Worm (Caenorhabditis elegans): Measurements from ENCODE around the gene dpy-18.
A peak's percentile ranks its signal among the peaks of the same experiment; 100 is the strongest.

Gene dpy-18

DNA sequence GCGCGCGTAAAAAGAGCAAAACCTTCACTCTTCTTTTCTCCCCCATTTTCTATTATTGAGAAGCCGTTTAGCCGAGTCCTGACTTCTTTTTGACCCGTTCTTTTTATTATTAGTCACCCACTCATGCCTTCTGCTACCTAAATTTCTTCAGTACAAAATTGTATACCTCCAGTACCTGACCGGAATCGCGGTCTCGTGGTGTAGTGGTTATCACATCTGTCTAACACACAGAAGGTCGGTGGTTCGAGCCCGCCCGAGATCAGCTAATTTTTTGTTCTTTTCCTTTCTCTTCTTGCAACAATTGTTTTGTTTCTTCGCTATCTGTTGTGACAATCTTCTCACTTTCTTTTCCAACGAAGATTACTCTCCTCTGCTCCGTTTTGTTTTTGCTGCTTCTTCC, 24.9 kb downstream of the dpy-18 start:
- TF ChIP-seq ref-1 (GFP tag; conservative IDR thresholded peaks at IDR 0.05) = 0 out of 2 replicates have a peak, but pooled peaks have one; percentile 23
- peak; percentile 83 for TF ChIP-seq flt-1 (GFP tag; IDR thresholded peaks at IDR 0.05)
- no peak for TF ChIP-seq cog-1 (tag; optimal IDR thresholded peaks at IDR 0.05)
- TF ChIP-seq tab-1 (GFP tag; IDR thresholded peaks at IDR 0.05) = peak; percentile 81; the same call in 1 of the 2 replicates
- TF ChIP-seq ztf-23 (GFP tag; IDR thresholded peaks at IDR 0.05) = 0 out of 2 replicates have a peak, but pooled peaks have one; percentile 37

DNA sequence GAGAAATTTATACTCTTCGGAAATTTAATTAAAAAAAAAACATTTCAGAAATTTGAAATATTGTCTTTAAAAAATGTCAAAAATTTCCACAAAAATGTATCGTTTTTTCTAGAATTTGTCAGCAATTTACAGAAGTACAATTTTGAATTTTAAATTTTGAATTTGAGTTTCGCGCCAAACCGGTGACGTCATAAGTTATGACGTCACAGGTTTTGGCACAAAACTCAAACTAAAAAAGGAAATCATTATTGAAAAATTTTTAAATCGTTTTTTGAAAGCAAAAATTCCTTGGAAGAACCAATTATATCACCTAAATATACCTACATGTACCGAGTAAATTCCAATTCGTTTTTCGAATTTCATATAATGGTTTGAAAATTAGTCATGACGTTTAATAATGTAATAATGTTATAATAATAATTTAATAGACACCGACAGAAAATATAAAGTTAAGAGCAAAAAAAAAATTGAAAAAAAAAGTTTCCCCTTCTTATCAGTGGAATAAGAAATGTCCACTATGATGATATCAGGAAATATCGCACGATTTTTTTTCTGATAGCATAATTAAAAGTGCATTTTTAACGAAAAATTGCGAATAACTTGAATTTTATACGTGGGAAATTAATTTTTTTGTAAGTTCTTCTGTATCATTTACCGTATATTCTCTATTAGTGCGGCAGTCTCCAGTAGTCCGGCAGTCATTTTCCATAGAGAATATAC, 27.5 kb downstream of the dpy-18 start:
- TF ChIP-seq ztf-29 (GFP tag; IDR thresholded peaks at IDR 0.05) = no peak
- no peak for TF ChIP-seq med-1 (GFP tag; optimal IDR thresholded peaks at IDR 0.05; ENCODE audit: insufficient read depth)
- no peak for TF ChIP-seq ref-1 (GFP tag; conservative IDR thresholded peaks at IDR 0.05)
- no peak for TF ChIP-seq klf-2 (GFP tag; conservative IDR thresholded peaks at IDR 0.05)
- TF ChIP-seq ztf-23 (GFP tag; IDR thresholded peaks at IDR 0.05) = no peak
- no peak for TF ChIP-seq flt-1 (GFP tag; IDR thresholded peaks at IDR 0.05)
- TF ChIP-seq T22C8.4 (GFP tag; IDR thresholded peaks at IDR 0.05) = no peak
- TF ChIP-seq cog-1 (tag; optimal IDR thresholded peaks at IDR 0.05) = no peak
- no peak for TF ChIP-seq tab-1 (GFP tag; IDR thresholded peaks at IDR 0.05)

DNA sequence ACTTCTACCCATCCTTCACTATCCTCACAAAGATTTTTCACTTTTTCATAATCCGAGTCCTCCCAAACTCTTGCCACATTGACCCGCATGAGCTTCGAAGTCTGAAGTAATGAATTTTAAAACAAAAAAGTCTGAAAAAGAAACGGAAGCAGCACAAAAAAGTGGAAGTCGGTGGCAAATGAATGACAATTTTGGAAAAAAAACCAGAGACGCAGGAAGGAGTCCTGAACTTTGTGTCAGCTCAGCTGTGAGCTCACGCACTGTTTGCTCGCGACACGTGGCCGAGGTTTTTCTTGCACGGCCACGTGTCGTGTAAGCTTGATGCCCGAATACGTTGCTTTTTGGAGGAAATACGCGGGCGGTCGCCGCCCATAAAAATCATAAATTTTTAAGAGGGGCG, 31.4 kb downstream of the dpy-18 start, which contains the start of gene T28D6.7:
Gene T28D6.7, minus strand, starts transcription at position 101 of the 400 bp plus-strand sequence.
- TF ChIP-seq tab-1 (GFP tag; IDR thresholded peaks at IDR 0.05) (no peak), ref-1 (GFP tag; conservative IDR thresholded peaks at IDR 0.05) (no peak), cog-1 (tag; optimal IDR thresholded peaks at IDR 0.05) (no peak), klf-2 (GFP tag; conservative IDR thresholded peaks at IDR 0.05) (no peak), ztf-23 (GFP tag; IDR thresholded peaks at IDR 0.05) (no peak), med-1 (GFP tag; optimal IDR thresholded peaks at IDR 0.05; ENCODE audit: insufficient read depth) (no peak), T22C8.4 (GFP tag; IDR thresholded peaks at IDR 0.05) (no peak), flt-1 (GFP tag; IDR thresholded peaks at IDR 0.05) (no peak), ztf-29 (GFP tag; IDR thresholded peaks at IDR 0.05) (no peak)

DNA sequence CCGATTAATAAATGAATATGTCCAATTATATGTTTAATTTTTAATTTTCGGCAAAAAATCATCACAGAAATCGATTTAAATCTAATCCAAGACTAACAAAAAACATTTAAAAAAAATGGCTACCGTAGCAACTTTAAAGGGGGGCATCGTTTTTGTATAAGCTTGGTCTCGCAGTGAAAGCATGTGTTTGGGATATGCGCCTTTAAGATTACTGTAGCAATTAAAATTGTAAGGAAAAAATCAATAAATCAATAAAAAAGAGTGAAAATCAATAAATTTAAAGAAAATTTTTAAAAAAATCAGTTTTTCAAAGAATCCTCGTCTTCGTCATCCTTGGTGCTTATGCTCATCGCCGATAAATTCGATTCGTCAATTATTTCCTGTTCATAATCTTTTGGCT, 33.7 kb downstream of the dpy-18 start:
- no peak for TF ChIP-seq med-1 (GFP tag; optimal IDR thresholded peaks at IDR 0.05; ENCODE audit: insufficient read depth)
- no peak for TF ChIP-seq ztf-29 (GFP tag; IDR thresholded peaks at IDR 0.05)
- no peak for TF ChIP-seq klf-2 (GFP tag; conservative IDR thresholded peaks at IDR 0.05)
- TF ChIP-seq tab-1 (GFP tag; IDR thresholded peaks at IDR 0.05) = no peak
- TF ChIP-seq T22C8.4 (GFP tag; IDR thresholded peaks at IDR 0.05) = no peak
- no peak for TF ChIP-seq ztf-23 (GFP tag; IDR thresholded peaks at IDR 0.05)
- TF ChIP-seq cog-1 (tag; optimal IDR thresholded peaks at IDR 0.05) = no peak
- TF ChIP-seq ref-1 (GFP tag; conservative IDR thresholded peaks at IDR 0.05) = no peak
- no peak for TF ChIP-seq flt-1 (GFP tag; IDR thresholded peaks at IDR 0.05)

DNA sequence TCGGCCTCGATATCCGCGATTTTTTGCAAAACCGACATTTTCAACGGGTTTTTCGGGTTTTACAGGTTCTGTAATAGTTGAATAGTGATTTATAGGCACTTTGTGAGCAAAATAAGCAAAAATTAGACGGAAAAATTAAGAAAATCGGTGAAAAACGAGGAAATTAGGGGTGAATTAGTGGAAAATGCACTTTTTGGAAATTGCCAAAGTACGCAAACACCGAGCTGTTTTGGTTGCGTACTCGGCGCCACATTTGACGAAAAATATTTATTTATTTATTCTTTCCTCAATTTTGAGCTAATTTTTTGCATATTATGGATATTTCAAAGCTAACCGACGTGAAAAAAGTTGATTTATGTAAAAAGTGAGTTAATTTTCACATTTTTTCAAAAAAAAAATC, 34.7 kb downstream of the dpy-18 start, which contains the start of the genes T28D6.6 and pen-2:
Gene T28D6.6, minus strand, starts transcription at position 68 of the 400 bp plus-strand sequence.
Gene pen-2, plus strand, starts transcription at position 282 of the 400 bp plus-strand sequence.
- no peak for TF ChIP-seq flt-1 (GFP tag; IDR thresholded peaks at IDR 0.05)
- TF ChIP-seq T22C8.4 (GFP tag; IDR thresholded peaks at IDR 0.05) = no peak
- TF ChIP-seq med-1 (GFP tag; optimal IDR thresholded peaks at IDR 0.05; ENCODE audit: insufficient read depth) = no peak
- TF ChIP-seq tab-1 (GFP tag; IDR thresholded peaks at IDR 0.05) = no peak
- no peak for TF ChIP-seq ztf-23 (GFP tag; IDR thresholded peaks at IDR 0.05)
- no peak for TF ChIP-seq ztf-29 (GFP tag; IDR thresholded peaks at IDR 0.05)
- TF ChIP-seq cog-1 (tag; optimal IDR thresholded peaks at IDR 0.05) = no peak
- no peak for TF ChIP-seq ref-1 (GFP tag; conservative IDR thresholded peaks at IDR 0.05)
- no peak for TF ChIP-seq klf-2 (GFP tag; conservative IDR thresholded peaks at IDR 0.05)

DNA sequence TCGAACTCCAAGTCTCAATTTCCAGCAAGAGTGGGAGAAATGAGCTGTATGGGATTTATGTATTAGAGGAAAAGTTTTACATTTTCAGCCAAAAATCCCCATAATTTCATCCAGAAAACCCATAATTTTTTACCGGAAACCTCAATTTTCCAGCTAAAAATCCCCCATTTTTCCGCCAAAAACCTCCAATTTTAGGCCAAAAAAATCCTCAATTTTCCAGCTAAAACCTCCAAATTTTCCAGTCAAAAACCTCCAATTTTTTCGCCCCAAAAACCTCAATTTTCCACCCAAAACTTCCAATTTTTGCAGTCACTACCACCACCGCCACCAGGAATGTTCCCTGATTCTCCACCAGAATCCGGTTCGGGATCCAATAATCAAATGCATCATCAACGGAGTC, 36.3 kb downstream of the dpy-18 start:
- TF ChIP-seq flt-1 (GFP tag; IDR thresholded peaks at IDR 0.05) = no peak
- no peak for TF ChIP-seq med-1 (GFP tag; optimal IDR thresholded peaks at IDR 0.05; ENCODE audit: insufficient read depth)
- TF ChIP-seq T22C8.4 (GFP tag; IDR thresholded peaks at IDR 0.05) = no peak
- TF ChIP-seq ztf-23 (GFP tag; IDR thresholded peaks at IDR 0.05) = no peak
- no peak for TF ChIP-seq ztf-29 (GFP tag; IDR thresholded peaks at IDR 0.05)
- no peak for TF ChIP-seq ref-1 (GFP tag; conservative IDR thresholded peaks at IDR 0.05)
- no peak for TF ChIP-seq klf-2 (GFP tag; conservative IDR thresholded peaks at IDR 0.05)
- no peak for TF ChIP-seq cog-1 (tag; optimal IDR thresholded peaks at IDR 0.05)
- no peak for TF ChIP-seq tab-1 (GFP tag; IDR thresholded peaks at IDR 0.05)

DNA sequence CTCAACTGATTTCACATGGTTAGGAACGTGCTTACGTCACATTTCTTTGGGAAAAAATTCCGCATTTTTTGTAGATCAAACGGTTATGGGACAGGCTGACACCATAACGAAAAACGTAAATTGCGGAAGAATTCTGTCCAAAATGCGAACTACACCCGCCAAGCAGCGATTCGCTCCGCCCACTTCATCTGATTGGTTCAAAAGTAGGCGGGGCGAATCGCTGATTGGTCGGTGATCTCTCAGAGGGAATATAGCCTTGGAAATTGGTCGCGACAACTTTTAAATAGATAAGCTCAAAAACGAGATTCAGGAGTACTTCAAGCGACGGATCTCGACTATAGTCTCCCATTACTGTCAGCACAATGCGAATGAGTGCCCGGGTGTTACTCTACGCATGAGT, 40.2 kb downstream of the dpy-18 start:
- TF ChIP-seq ztf-29 (GFP tag; IDR thresholded peaks at IDR 0.05) (no peak), med-1 (GFP tag; optimal IDR thresholded peaks at IDR 0.05; ENCODE audit: insufficient read depth) (no peak), T22C8.4 (GFP tag; IDR thresholded peaks at IDR 0.05) (no peak), klf-2 (GFP tag; conservative IDR thresholded peaks at IDR 0.05) (no peak), tab-1 (GFP tag; IDR thresholded peaks at IDR 0.05) (no peak), flt-1 (GFP tag; IDR thresholded peaks at IDR 0.05) (no peak), cog-1 (tag; optimal IDR thresholded peaks at IDR 0.05) (no peak)

DNA sequence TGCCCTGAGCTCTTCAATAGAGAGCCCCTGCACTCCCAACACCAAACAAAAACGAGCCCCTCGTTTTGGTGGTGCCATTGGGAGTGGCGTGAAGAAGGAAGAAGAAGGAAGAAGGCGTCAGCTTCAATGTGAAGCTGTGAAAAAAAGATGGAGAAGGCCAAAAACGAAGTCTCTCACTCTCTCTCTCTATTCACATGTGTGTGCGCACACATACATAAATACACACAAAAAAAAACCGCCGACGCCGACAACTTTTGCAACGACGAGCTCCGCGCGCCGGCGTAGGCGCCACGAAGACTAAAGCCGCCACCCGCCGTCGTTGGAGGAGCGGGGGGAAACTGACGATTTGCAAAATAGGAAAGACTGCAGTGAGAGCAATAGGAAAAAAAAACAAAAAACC, 41.7 kb downstream of the dpy-18 start:
- TF ChIP-seq ztf-23 (GFP tag; IDR thresholded peaks at IDR 0.05) (no peak), T22C8.4 (GFP tag; IDR thresholded peaks at IDR 0.05) (no peak), klf-2 (GFP tag; conservative IDR thresholded peaks at IDR 0.05) (no peak), ztf-29 (GFP tag; IDR thresholded peaks at IDR 0.05) (no peak), cog-1 (tag; optimal IDR thresholded peaks at IDR 0.05) (no peak), ref-1 (GFP tag; conservative IDR thresholded peaks at IDR 0.05) (no peak), flt-1 (GFP tag; IDR thresholded peaks at IDR 0.05) (no peak), tab-1 (GFP tag; IDR thresholded peaks at IDR 0.05) (no peak), med-1 (GFP tag; optimal IDR thresholded peaks at IDR 0.05; ENCODE audit: insufficient read depth) (no peak)

DNA sequence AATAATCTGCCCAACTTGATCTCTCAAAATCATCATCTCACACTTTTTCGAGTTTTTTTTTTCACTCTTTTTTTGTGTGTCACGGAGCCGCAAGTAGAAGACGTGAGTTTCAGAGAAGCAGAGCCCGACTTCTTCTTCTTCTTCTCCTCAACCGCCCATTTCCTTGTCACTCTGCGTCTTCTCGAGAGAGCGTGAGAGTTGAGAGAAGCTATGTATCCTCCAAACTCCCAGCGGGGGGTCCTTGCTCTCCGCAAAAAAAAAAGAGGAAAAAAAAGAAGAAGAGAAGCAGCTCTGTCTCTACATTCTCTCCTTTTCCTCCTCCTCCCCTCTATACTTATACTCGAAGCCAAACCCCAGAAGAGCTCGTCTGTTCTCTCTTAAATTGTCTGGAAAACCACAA, 43.4 kb downstream of the dpy-18 start:
- TF ChIP-seq tab-1 (GFP tag; IDR thresholded peaks at IDR 0.05) (no peak), flt-1 (GFP tag; IDR thresholded peaks at IDR 0.05) (0 out of 2 replicates have a peak, but pooled peaks have one; percentile 11)
